Worm (Caenorhabditis elegans): ENCODE measurements around the gene nhr-197.

- TF ChIP-seq him-1 (tag; optimal IDR thresholded peaks at IDR 0.05): no peak
- no peak for TF ChIP-seq dao-5 (tag; optimal IDR thresholded peaks at IDR 0.05)
Measured at ce11 chrV:15693682-15694081, 5.9 kb downstream of the nhr-197 start, which contains the start of gene nhr-198.

All from whole organism, L4/young adult.